Worm (Caenorhabditis elegans) whole organism, midembryonic: ENCODE results near the gene mogs-1.

Source experiments
- T22C8.4 ChIP-seq: fragments of 200-800 bp; sonication (Bioruptor generic); IDR thresholded peaks from 2 replicates; pipeline ENCODE4 v1.3.6; 2022; ENCODE audit warnings: missing genetic modification characterization, missing compliant biosample characterization
- cog-1 ChIP-seq: sonication (generic microtip); optimal IDR thresholded peaks from 2 replicates; lab custom pipeline; 2016; ENCODE audit warnings: missing genetic modification characterization, missing compliant biosample characterization
- flt-1 ChIP-seq: fragments of 200-800 bp; sonication (Bioruptor generic); IDR thresholded peaks from 2 replicates; pipeline ENCODE4 v1.3.6; 2022; ENCODE audit warnings: missing genetic modification characterization, missing compliant biosample characterization
- klf-2 ChIP-seq: fragments of 200-800 bp; sonication (Bioruptor generic); conservative IDR thresholded peaks from 2 replicates; pipeline ENCODE4 v1.3.6; 2022; ENCODE audit warnings: missing genetic modification reagents, missing genetic modification characterization, missing compliant biosample characterization
- med-1 ChIP-seq: sonication (generic microtip); optimal IDR thresholded peaks from 2 replicates; lab custom pipeline; 2017; ENCODE audit warnings: missing genetic modification characterization, mild to moderate bottlenecking, missing compliant biosample characterization, antibody characterized with exemption, missing genetic modification reagents; ENCODE audit not compliant: insufficient read depth
- ref-1 ChIP-seq: fragments of 200-800 bp; sonication (Bioruptor generic); conservative IDR thresholded peaks from 2 replicates; pipeline ENCODE4 v1.3.6; 2022; ENCODE audit warnings: missing genetic modification reagents, missing genetic modification characterization, missing compliant biosample characterization
- tab-1 ChIP-seq: fragments of 200-800 bp; sonication (Bioruptor generic); IDR thresholded peaks from 2 replicates; pipeline ENCODE4 v1.3.6; 2022; ENCODE audit warnings: missing genetic modification characterization, missing compliant biosample characterization
- ztf-23 ChIP-seq: fragments of 200-800 bp; sonication (Bioruptor generic); IDR thresholded peaks from 2 replicates; pipeline ENCODE4 v1.3.6; 2022; ENCODE audit warnings: missing genetic modification reagents, missing genetic modification characterization, missing compliant biosample characterization
- ztf-29 ChIP-seq: fragments of 200-800 bp; sonication (Bioruptor generic); IDR thresholded peaks from 2 replicates; pipeline ENCODE4 v1.3.6; 2022; ENCODE audit warnings: missing genetic modification reagents, missing genetic modification characterization, missing compliant biosample characterization

The mogs-1 gene

DNA sequence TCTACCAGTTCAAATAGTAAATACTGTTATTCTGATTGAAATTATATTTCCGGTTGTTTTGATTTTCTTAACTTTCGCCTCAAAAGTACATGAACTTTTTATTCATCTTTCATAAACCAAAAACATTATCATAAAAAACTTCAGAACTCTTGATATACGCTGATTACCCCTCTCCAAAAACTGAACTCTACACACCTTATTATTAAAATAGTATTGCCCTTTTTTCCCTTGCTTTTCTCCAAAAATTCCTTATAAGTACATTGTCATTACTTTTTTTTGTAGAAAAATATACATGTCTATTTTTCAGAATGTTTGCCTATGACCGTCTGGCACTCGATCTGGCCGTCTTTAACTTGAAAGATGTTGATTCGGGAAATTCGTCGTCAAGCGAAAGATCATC is 40.0 kb downstream of the mogs-1 start, which contains the start of gene Y43E12A.2:
TSS of gene Y43E12A.2 (plus strand) at position 301 of the 400 bp plus-strand sequence.
- TF ChIP-seq klf-2 (GFP tag; lab: Robert Waterston, UW): no peak
- TF ChIP-seq med-1 (GFP tag; lab: Kevin White, UChicago): no peak
- TF ChIP-seq ref-1 (GFP tag; lab: Robert Waterston, UW): no peak
- no peak for TF ChIP-seq ztf-23

DNA sequence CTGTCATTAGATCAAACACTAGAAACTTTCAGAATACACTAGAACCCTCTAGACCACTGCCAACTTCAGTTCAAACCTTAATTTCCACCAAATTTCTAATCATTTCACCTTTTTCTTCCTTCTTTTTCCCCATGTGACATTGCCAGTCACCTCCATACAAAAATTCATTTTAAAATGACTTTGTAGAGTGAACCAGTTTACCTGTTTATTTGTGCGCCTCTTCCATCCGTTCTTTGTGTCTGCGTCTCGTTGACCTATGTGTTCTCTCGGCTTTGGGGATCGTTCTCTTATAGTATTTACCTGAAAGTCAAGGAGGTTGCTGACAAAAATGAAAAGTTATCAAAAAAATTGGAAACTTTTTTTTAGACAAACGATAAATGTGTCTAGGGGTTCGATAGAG is 41.1 kb downstream of the mogs-1 start:
- TF ChIP-seq flt-1 (GFP tag; lab: Robert Waterston, UW) (no peak), klf-2 (GFP tag; lab: Robert Waterston, UW) (no peak), ztf-23 (no peak)

DNA sequence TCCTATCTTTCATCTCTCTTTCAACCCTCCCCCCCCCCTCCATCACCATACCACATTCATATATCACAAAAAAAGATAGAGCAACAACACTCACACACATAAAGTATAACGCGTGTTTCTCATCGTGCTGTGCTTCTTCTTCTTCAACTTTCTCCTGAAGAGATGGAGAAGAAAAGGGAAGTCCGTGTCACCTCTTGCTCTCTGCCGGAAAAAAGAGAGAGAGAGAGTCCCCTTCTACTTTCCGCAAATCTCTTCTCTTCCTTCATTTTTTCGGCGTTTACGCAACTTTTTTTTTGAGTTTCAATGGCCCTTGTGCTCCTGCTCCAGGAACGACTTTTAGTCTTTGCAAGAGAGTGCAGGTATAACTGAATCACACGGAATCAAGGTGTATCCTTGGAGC is 42.0 kb downstream of the mogs-1 start:
- no peak for TF ChIP-seq tab-1 (GFP tag; lab: Robert Waterston, UW)
- TF ChIP-seq ref-1 (GFP tag; lab: Robert Waterston, UW): no peak
- no peak for TF ChIP-seq T22C8.4
- TF ChIP-seq klf-2 (GFP tag; lab: Robert Waterston, UW): no peak
- TF ChIP-seq ztf-23: no peak
- no peak for TF ChIP-seq ztf-29 (GFP tag; lab: Robert Waterston, UW)
- no peak for TF ChIP-seq cog-1 (tag; lab: Kevin White, UChicago)
- TF ChIP-seq med-1 (GFP tag; lab: Kevin White, UChicago): no peak
- TF ChIP-seq flt-1 (GFP tag; lab: Robert Waterston, UW): no peak

DNA sequence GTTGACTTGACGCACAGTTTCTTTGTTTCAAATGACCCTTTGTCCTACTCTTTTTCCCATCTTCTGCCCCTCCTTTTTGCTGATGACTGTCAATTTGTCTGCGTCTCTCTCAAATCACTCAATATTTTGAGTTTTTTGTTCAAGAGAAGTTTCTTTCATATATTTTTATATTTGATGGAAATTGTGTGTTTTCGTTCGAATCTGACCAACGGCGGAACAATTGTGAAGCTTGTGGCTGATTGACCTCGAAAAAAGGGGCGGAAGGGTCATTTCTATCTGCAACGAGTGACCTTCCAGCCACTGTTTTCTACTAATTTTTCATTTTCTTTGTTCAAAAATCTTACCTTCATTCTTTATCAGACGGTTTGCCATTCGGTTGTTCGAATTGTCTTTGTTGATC is 43.1 kb downstream of the mogs-1 start:
- TF ChIP-seq ref-1 (GFP tag; lab: Robert Waterston, UW) (no peak), tab-1 (GFP tag; lab: Robert Waterston, UW) (no peak), ztf-23 (no peak), klf-2 (GFP tag; lab: Robert Waterston, UW) (no peak), ztf-29 (GFP tag; lab: Robert Waterston, UW) (no peak), med-1 (GFP tag; lab: Kevin White, UChicago) (no peak), cog-1 (tag; lab: Kevin White, UChicago) (no peak), T22C8.4 (no peak)

DNA sequence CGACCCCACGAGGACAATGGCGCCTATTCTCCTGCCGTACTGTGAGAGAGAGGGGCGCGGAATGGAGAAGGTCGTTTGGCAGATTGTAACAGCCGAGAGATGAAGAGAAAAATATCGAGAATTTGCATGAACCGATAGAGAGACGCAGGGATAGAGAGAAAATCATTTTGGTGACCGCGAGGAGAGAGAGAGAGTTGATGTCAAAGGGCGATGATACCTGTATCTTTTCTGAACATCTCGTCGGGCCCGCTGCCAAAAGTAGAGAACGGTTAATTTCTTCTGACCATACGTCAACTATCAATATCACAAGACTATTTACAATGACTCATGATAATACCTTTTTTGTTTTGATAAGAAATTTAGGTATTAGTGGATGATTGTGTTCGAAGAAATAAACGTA is 45.8 kb downstream of the mogs-1 start:
- TF ChIP-seq ref-1 (GFP tag; lab: Robert Waterston, UW) (no peak), ztf-23 (no peak), tab-1 (GFP tag; lab: Robert Waterston, UW) (no peak), klf-2 (GFP tag; lab: Robert Waterston, UW) (no peak), flt-1 (GFP tag; lab: Robert Waterston, UW) (no peak), ztf-29 (GFP tag; lab: Robert Waterston, UW) (no peak), cog-1 (tag; lab: Kevin White, UChicago) (no peak), T22C8.4 (no peak), med-1 (GFP tag; lab: Kevin White, UChicago) (no peak)

DNA sequence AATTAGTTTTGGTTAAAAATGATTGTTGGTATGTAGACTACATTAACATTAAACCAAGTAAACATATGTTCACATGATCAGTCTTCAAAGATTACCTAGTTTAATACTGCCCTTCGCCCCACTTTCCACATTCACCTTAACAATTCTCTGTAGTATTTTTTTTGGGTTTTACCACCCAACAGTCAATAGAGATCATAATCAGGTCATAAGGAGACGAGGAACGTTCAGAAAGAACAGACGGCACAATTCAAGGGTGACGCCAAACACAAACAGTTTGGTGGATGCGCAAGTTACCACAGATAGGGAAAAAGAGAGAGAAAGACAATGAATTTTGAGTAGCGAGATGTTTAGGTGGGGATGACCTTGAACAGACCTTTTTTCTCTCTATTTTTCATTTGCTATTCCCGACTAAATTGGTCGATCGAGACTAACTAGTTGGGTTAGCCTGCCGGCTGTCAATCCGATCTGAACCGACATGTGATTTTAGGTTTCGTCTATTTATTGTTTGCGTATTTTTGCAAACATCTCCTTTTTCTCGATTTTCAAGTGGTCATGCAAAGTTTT is 50.0 kb downstream of the mogs-1 start:
- TF ChIP-seq ztf-29 (GFP tag; lab: Robert Waterston, UW) (no peak), klf-2 (GFP tag; lab: Robert Waterston, UW) (no peak), flt-1 (GFP tag; lab: Robert Waterston, UW) (no peak), T22C8.4 (no peak), med-1 (GFP tag; lab: Kevin White, UChicago) (no peak), ztf-23 (no peak), tab-1 (GFP tag; lab: Robert Waterston, UW) (no peak)

DNA sequence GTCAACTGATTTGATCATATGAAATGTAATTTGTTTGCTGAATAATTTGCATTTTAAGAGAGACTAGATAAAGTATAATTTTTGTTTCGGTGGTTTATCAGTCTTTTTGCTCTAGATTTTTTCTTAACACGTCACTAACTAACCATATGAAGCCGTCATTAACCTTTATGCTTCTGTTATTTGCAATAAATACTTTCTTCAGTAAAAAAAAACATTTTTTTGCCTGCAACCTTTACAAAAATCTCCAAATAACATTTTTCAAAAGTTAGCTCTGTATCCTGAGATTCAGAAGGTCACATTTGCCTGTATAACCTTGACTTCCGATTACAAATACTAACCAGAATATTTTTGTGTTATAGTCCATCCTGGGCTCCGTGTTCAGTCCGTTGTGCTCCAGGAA is 51.0 kb downstream of the mogs-1 start:
- no peak for TF ChIP-seq T22C8.4
- no peak for TF ChIP-seq ztf-29 (GFP tag; lab: Robert Waterston, UW)
- TF ChIP-seq tab-1 (GFP tag; lab: Robert Waterston, UW): no peak

DNA sequence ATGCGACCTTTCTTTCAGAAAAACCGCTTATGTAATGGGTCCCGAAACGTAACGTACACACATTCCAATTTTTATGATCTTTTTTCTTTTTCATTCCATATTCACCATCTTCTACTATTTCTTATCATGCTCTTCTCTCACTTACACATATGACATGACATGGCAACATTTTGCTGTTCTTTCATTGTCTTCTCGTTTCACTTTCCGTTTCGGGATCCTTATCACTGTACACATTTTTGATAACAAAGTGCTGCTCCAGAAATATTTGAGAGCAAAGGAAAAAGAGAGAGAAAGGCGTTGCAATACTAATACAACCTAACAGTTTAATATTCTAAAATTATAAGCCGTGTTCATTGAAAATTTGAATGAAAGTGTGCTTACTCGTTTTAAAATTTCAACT is 51.4 kb downstream of the mogs-1 start:
- TF ChIP-seq cog-1 (tag; lab: Kevin White, UChicago) (no peak), klf-2 (GFP tag; lab: Robert Waterston, UW) (no peak), tab-1 (GFP tag; lab: Robert Waterston, UW) (no peak), ztf-29 (GFP tag; lab: Robert Waterston, UW) (no peak), flt-1 (GFP tag; lab: Robert Waterston, UW) (no peak), med-1 (GFP tag; lab: Kevin White, UChicago) (no peak), ztf-23 (no peak)

DNA sequence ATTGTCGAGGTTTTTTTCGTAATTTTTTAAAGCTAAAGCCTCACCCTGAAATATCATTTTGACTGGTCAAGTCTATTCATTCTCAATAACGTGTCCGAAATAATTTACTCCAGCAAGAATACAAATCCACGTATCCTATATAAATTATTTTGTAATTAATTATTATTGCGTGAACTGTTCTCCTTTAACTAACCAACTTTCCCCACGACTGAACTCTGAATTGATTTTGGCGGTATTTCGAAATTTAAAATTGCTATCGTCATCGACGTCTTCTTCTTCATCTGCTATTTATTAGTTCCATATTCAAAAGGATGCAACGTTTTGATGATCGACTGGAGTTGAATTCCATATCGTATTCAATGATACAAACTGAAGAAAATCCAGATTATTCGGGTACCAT is 55.4 kb downstream of the mogs-1 start, which contains the start of the genes aqp-3 and Y69E1A.8:
TSS of gene aqp-3 (minus strand) at position 101 of the 400 bp plus-strand sequence.
TSS of gene Y69E1A.8 (plus strand) at position 246 of the 400 bp plus-strand sequence.
- no peak for TF ChIP-seq flt-1 (GFP tag; lab: Robert Waterston, UW)
- TF ChIP-seq tab-1 (GFP tag; lab: Robert Waterston, UW): no peak
- TF ChIP-seq med-1 (GFP tag; lab: Kevin White, UChicago): no peak
- TF ChIP-seq cog-1 (tag; lab: Kevin White, UChicago): no peak
- TF ChIP-seq ztf-29 (GFP tag; lab: Robert Waterston, UW): no peak
- no peak for TF ChIP-seq T22C8.4
- TF ChIP-seq klf-2 (GFP tag; lab: Robert Waterston, UW): no peak
- TF ChIP-seq ztf-23: no peak
- no peak for TF ChIP-seq ref-1 (GFP tag; lab: Robert Waterston, UW)
